Fruit fly (Drosophila melanogaster) whole organism, embryonic: Measurements from ENCODE around the gene Nckx30C.

Experiments
- CG10565 ChIP-seq: fragments of 200-800 bp; sonication (Bioruptor generic); optimal IDR thresholded peaks from 3 replicates; lab custom pipeline; 2016; ENCODE audit warnings: missing biosample characterization, mild to moderate bottlenecking, missing genetic modification characterization
- CG32532 ChIP-seq: fragments of 200-800 bp; sonication (Bioruptor generic); IDR thresholded peaks from 2 replicates; pipeline ENCODE4 v1.3.6; 2022; ENCODE audit warnings: missing biosample characterization, missing genetic modification characterization
- CG6854 ChIP-seq: fragments of 200-800 bp; sonication (Bioruptor generic); optimal IDR thresholded peaks from 3 replicates; lab custom pipeline; 2017; ENCODE audit warnings: missing biosample characterization, mild to moderate bottlenecking, missing genetic modification characterization
- Elba2 ChIP-seq: fragments of 200-800 bp; sonication (Bioruptor generic); optimal IDR thresholded peaks from 3 replicates; lab custom pipeline; 2016; ENCODE audit warnings: missing biosample characterization, missing genetic modification characterization
- Mes4 ChIP-seq: fragments of 200-800 bp; sonication (Bioruptor generic); optimal IDR thresholded peaks from 2 replicates; lab custom pipeline; 2016; ENCODE audit warnings: missing biosample characterization, missing genetic modification characterization
- ham ChIP-seq: fragments of 200-800 bp; sonication (Bioruptor generic); IDR thresholded peaks from 2 replicates; pipeline ENCODE4 v1.3.6; 2022; ENCODE audit warnings: missing biosample characterization, missing genetic modification characterization

DNA sequence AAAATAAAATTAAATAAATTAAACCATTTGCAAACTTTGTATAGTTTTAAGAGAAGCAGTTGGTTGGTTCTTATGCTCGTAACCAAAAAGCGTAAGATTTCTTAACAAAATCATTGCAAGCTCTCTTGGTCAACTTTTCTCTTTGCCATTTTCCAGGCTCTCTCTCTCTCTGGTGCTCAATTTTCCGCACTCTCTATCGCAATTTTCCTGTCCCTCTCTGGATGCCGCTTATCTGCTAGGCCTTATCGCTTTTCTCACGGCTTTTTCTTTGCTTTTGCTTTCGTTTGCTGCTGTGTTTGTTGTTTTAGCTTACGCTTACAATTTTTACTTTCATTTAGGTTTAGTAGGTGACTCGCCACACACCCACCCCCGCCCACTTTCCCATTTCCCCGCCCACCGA is 1.7 kb downstream of the Nckx30C start:
- TF ChIP-seq CG6854, result no peak
- no peak for TF ChIP-seq Elba2 (GFP tag; lab: Kevin White, UChicago)
- TF ChIP-seq ham (GFP tag; lab: Robert Waterston, UW), result no peak
- TF ChIP-seq Mes4 (GFP tag; lab: Kevin White, UChicago), result no peak
- no peak for TF ChIP-seq CG32532
- TF ChIP-seq CG10565 (GFP tag; lab: Kevin White, UChicago), result no peak
